Worm (Caenorhabditis elegans) whole organism, young adult: ENCODE data around the gene W06A11.1.

ENCODE experiments used
- C17E4.6 ChIP-seq: fragments of 200-800 bp; sonication (Bioruptor generic); IDR thresholded peaks from 2 replicates; pipeline ENCODE4 v1.3.6; 2022; ENCODE audit warnings: missing genetic modification reagents, missing genetic modification characterization, missing compliant biosample characterization
- F23B12.7 ChIP-seq: sonication (generic microtip); optimal IDR thresholded peaks from 2 replicates; lab custom pipeline; 2017; ENCODE audit warnings: missing genetic modification characterization, mild to moderate bottlenecking, missing compliant biosample characterization, antibody characterized with exemption, moderate library complexity; ENCODE audit not compliant: insufficient read depth
- F33H1.4 ChIP-seq: fragments of 200-800 bp; sonication (Bioruptor generic); IDR thresholded peaks from 2 replicates; pipeline ENCODE4 v1.3.6; 2022; ENCODE audit warnings: missing genetic modification reagents, missing genetic modification characterization, missing compliant biosample characterization
- F52B5.7 ChIP-seq: sonication (generic microtip); optimal IDR thresholded peaks from 2 replicates; lab custom pipeline; 2016; ENCODE audit warnings: mild to moderate bottlenecking, missing genetic modification characterization, missing compliant biosample characterization
- athp-1 ChIP-seq: sonication (generic microtip); optimal IDR thresholded peaks from 2 replicates; lab custom pipeline; 2017; ENCODE audit warnings: mild to moderate bottlenecking, missing genetic modification characterization, missing compliant biosample characterization
- ets-4 ChIP-seq: fragments of 200-800 bp; sonication (Bioruptor generic); optimal IDR thresholded peaks from 2 replicates; lab custom pipeline; 2018; ENCODE audit warnings: mild to moderate bottlenecking, missing genetic modification characterization, missing compliant biosample characterization
- lin-54 ChIP-seq: fragments of 200-800 bp; sonication (Bioruptor generic); optimal IDR thresholded peaks from 2 replicates; lab custom pipeline; 2018; ENCODE audit warnings: mild to moderate bottlenecking, missing genetic modification characterization, missing compliant biosample characterization
- snpc-1.3 ChIP-seq: sonication (generic microtip); optimal IDR thresholded peaks from 2 replicates; lab custom pipeline; 2017; ENCODE audit warnings: missing genetic modification characterization, mild to moderate bottlenecking, missing compliant biosample characterization, antibody characterized with exemption, moderate library complexity, missing genotype, missing genetic modification reagents; ENCODE audit not compliant: insufficient read depth
- unc-62 ChIP-seq: fragments of 150-350 bp; optimal IDR thresholded peaks from 2 replicates; lab custom pipeline; 2014; ENCODE audit warnings: missing biosample characterization, missing genetic modification reagents, missing genetic modification characterization

ce11 chrII:4067258-4067657 is at the start of gene W06A11.1:
- no peak for TF ChIP-seq ets-4 (GFP tag; lab: Kevin White, UChicago)
- TF ChIP-seq C17E4.6 = no peak
- TF ChIP-seq snpc-1.3 = no peak
- TF ChIP-seq F33H1.4 (GFP tag; lab: Robert Waterston, UW) = no peak
- TF ChIP-seq unc-62 = no peak
- no peak for TF ChIP-seq lin-54 (GFP tag; lab: Kevin White, UChicago)
- no peak for TF ChIP-seq athp-1
- no peak for TF ChIP-seq F52B5.7 (tag; lab: Kevin White, UChicago)
- no peak for TF ChIP-seq F23B12.7 (tag; lab: Kevin White, UChicago)
